Fruit fly (Drosophila melanogaster): Measurements from ENCODE around the gene baz.

The baz gene

DNA sequence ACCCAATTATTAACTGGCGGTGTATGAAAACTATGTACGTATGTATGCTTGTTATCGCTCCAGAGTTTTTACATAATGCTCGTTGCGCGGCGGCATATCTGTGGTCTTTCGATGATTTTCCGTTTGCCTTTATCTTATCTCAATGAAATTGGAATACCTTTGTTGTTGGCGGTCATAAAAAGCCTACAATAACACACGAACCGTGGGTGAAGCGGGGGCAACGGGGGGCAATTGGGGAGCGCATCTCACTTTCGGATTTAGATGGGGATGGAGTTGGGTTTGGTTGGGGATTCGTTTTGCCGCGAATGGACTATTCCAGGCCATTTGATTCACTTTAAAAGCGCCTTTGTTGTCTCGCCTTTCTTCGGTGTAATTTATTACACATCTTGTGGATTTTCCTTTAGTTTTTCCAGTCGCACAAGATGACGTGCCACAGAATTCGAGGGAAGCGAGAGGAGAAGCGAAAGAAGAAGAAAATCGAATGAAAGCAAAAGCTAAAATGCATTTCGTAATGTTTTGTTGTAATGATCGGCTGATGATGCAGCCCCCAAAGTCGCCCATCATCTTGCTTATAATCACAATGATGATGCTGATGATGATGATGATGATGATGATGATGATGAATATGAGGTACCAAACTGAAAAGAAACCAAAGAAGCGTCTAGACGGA lies 37.2 kb upstream of the baz start:
- TF ChIP-seq CG17806 (tag; optimal IDR thresholded peaks at IDR 0.05) (no peak), CG15710 (tag; optimal IDR thresholded peaks at IDR 0.05) (no peak), CG13204 (GFP tag; optimal IDR thresholded peaks at IDR 0.05) (no peak), EcR (GFP tag; optimal IDR thresholded peaks at IDR 0.05) (no peak), Ets98B (GFP tag; IDR thresholded peaks at IDR 0.05) (no peak), gl (tag; optimal IDR thresholded peaks at IDR 0.05) (no peak), CG32121 (GFP tag; IDR thresholded peaks at IDR 0.05) (no peak), CG8301 (tag; optimal IDR thresholded peaks at IDR 0.05) (no peak), fd96Ca (GFP tag; IDR thresholded peaks at IDR 0.05) (no peak), CG10348 (GFP tag; IDR thresholded peaks at IDR 0.05) (no peak), CG34367 (tag; optimal IDR thresholded peaks at IDR 0.05) (no peak)

DNA sequence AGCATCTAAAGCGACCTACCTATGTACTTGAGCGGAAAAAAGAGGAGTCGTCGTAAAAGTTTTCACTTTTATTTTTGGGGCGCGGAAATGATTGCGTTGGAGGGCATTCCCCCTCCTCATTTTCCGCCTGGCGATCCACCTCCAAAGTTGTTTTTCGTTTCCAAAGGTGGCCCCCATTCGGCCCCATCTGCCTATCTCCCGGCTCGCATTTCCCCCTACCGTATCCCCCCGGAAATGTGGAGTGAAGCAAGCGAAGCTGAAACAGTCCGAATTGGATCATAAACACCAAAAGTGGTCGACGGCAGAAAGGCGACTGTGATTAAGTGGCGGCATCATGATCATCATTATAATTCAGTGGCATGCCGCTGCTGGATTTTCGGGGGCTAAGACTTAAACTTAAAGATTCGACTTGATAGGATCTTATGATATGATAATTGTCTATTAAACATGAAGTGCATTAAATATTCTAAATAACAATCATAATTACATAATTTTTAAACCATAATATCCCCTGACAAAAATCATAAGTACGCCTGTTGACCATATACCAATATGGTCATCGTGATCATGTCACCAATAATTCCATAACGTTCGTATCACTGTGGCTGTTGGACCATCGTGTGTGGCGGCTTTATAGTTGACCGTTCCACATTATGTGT lies 36.1 kb upstream of the baz start:
- TF ChIP-seq Pif1A (GFP tag; optimal IDR thresholded peaks at IDR 0.05) (peak; percentile 43), fd96Ca (GFP tag; IDR thresholded peaks at IDR 0.05) (peak; percentile 25; the same call in 1 of the 3 replicates), Snoo (tag; optimal IDR thresholded peaks at IDR 0.05) (peak; percentile 21), EcR (GFP tag; optimal IDR thresholded peaks at IDR 0.05) (no peak), CG10348 (GFP tag; IDR thresholded peaks at IDR 0.05) (no peak; the same call in 1 of the 2 replicates), Ets98B (GFP tag; IDR thresholded peaks at IDR 0.05) (peak; percentile 42; the same call in 1 of the 2 replicates), D1 (tag; optimal IDR thresholded peaks at IDR 0.05) (no peak), CG14655 (GFP tag; optimal IDR thresholded peaks at IDR 0.05) (peak; percentile 43), CG4496 (GFP tag; IDR thresholded peaks at IDR 0.05) (peak; percentile 69; the same call in 2 of the 3 replicates), CG12605 (GFP tag; IDR thresholded peaks at IDR 0.05) (0 out of 2 replicates have a peak, but pooled peaks have one; percentile 23), CG13204 (GFP tag; optimal IDR thresholded peaks at IDR 0.05) (no peak), CG8301 (tag; optimal IDR thresholded peaks at IDR 0.05) (peak; percentile 35), CG32121 (GFP tag; IDR thresholded peaks at IDR 0.05) (peak; percentile 67), Pif1B (GFP tag; optimal IDR thresholded peaks at IDR 0.05) (peak; percentile 40), CG34367 (tag; optimal IDR thresholded peaks at IDR 0.05) (no peak), CG9948 (tag; optimal IDR thresholded peaks at IDR 0.05) (peak; percentile 22), CG17806 (tag; optimal IDR thresholded peaks at IDR 0.05) (peak; percentile 33), CG15710 (tag; optimal IDR thresholded peaks at IDR 0.05) (peak; percentile 44), CG8159 (tag; optimal IDR thresholded peaks at IDR 0.05) (peak; percentile 52)

DNA sequence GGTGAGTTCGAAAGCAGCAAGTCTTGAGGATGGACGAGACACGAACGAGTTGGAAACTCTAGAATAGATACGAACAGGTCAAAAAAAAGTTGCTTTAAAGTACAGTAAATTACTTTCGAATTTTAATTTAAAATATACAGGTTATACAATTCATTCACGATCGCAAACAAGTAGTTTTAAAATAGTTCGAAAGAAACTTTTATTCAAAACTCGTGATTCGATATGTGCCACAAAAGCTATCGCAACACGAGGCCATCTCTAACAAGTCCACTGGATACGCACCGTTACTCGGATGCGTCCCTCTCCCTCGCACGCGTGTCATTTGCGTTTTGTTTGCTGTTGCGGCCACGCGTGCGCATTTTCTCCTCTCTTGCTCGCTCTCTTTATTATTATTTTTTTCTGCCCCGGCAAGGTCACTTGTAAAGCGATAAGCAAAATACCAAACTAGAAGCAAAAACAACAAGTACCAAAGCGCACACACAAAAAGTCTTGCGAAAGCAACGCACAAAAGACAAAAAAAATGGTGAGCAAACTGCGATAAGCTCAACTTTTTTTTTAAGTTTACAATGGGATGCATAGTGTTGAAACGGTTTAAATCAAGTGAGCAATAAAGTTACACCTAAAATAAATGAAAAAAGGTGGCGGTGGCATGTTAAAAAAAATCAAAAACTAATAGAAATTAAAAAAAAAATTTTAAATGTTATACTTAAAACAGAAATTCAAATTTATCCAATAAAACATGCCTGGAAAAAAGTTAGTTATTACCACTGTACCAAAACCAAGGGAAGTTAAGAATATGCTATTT lies 34.6 kb upstream of the baz start:
- TF ChIP-seq CG10348 (GFP tag; IDR thresholded peaks at IDR 0.05) (no peak), CG15710 (tag; optimal IDR thresholded peaks at IDR 0.05) (peak; percentile 23), fd96Ca (GFP tag; IDR thresholded peaks at IDR 0.05) (peak; percentile 37; the same call in 1 of the 3 replicates), CG9948 (tag; optimal IDR thresholded peaks at IDR 0.05) (peak; percentile 20), Pif1A (GFP tag; optimal IDR thresholded peaks at IDR 0.05) (peak; percentile 32), Pif1B (GFP tag; optimal IDR thresholded peaks at IDR 0.05) (peak; percentile 46), CG4496 (GFP tag; IDR thresholded peaks at IDR 0.05) (peak; percentile 18; the same call in 2 of the 3 replicates), D1 (tag; optimal IDR thresholded peaks at IDR 0.05) (no peak), EcR (GFP tag; optimal IDR thresholded peaks at IDR 0.05) (peak; percentile 42), CG8301 (tag; optimal IDR thresholded peaks at IDR 0.05) (peak; percentile 23), gl (tag; optimal IDR thresholded peaks at IDR 0.05) (peak; percentile 48), Ets98B (GFP tag; IDR thresholded peaks at IDR 0.05) (0 out of 2 replicates have a peak, but pooled peaks have one; percentile 14), CG32121 (GFP tag; IDR thresholded peaks at IDR 0.05) (peak; percentile 41; the same call in 1 of the 2 replicates), CG14655 (GFP tag; optimal IDR thresholded peaks at IDR 0.05) (peak; percentile 40), CG13204 (GFP tag; optimal IDR thresholded peaks at IDR 0.05) (peak; percentile 19), CG34367 (tag; optimal IDR thresholded peaks at IDR 0.05) (no peak), CG8159 (tag; optimal IDR thresholded peaks at IDR 0.05) (peak; percentile 55), rn (GFP tag; IDR thresholded peaks at IDR 0.05) (no peak), CG17806 (tag; optimal IDR thresholded peaks at IDR 0.05) (peak; percentile 58), CG12605 (GFP tag; IDR thresholded peaks at IDR 0.05) (peak; percentile 9; the same call in 1 of the 2 replicates)

DNA sequence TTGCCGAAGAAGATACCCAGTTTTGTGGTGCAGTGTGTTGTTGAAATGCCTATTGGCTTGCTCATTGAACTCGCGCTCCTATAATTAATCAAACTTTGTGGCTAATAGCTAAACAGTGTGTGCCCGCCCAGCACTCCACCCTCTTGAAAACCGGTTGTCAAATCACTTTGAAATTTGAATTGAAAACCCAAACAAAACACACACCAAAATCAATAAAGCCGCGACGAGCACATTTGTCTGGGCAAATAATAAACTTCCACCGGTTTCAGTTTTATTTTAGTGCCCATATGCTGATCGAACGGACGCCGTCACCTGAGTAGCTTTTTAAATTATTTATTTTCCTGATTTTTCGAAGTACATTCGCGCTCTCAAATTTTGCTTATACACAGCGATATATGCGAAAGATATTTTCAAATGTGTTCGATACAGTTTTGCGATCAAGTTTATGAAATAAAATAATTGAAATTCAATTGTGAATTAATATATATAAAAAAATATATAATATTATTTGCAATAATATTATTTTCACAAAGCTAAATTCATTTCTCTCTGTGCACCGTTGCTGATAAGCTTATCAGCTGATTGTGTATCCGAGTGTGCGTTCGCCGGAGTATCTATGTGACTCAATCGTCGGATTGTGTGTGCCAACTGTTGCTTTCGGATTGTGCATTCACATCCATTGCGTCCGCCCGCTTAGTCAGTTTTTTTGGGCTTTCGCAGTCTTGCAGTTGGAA lies 29.9 kb upstream of the baz start:
- TF ChIP-seq CG8159 (tag; optimal IDR thresholded peaks at IDR 0.05) (no peak), CG12605 (GFP tag; IDR thresholded peaks at IDR 0.05) (peak; percentile 23; the same call in 1 of the 2 replicates), Ets98B (GFP tag; IDR thresholded peaks at IDR 0.05) (peak; percentile 61; the same call in 1 of the 2 replicates), CG17806 (tag; optimal IDR thresholded peaks at IDR 0.05) (peak; percentile 41), D1 (tag; optimal IDR thresholded peaks at IDR 0.05) (peak; percentile 9), CG4496 (GFP tag; IDR thresholded peaks at IDR 0.05) (peak; percentile 58; the same call in 2 of the 3 replicates), CG34367 (tag; optimal IDR thresholded peaks at IDR 0.05) (no peak), EcR (GFP tag; optimal IDR thresholded peaks at IDR 0.05) (no peak), gl (tag; optimal IDR thresholded peaks at IDR 0.05) (no peak), fd96Ca (GFP tag; IDR thresholded peaks at IDR 0.05) (no peak), Snoo (tag; optimal IDR thresholded peaks at IDR 0.05) (peak; percentile 17), CG8301 (tag; optimal IDR thresholded peaks at IDR 0.05) (peak; percentile 31), Pif1B (GFP tag; optimal IDR thresholded peaks at IDR 0.05) (peak; percentile 52), CG10348 (GFP tag; IDR thresholded peaks at IDR 0.05) (no peak), CG13204 (GFP tag; optimal IDR thresholded peaks at IDR 0.05) (no peak), Pif1A (GFP tag; optimal IDR thresholded peaks at IDR 0.05) (peak; percentile 39), CG32121 (GFP tag; IDR thresholded peaks at IDR 0.05) (peak; percentile 62; the same call in 1 of the 2 replicates), CG14655 (GFP tag; optimal IDR thresholded peaks at IDR 0.05) (no peak), CG9948 (tag; optimal IDR thresholded peaks at IDR 0.05) (no peak), CG15710 (tag; optimal IDR thresholded peaks at IDR 0.05) (peak; percentile 29), rn (GFP tag; IDR thresholded peaks at IDR 0.05) (no peak)

All from whole organism, pupa.